Fruit fly (Drosophila melanogaster): Measurements from ENCODE around the gene cas.

Gene cas

dm6 chr3R:5682921-5683748 is 33.5 kb downstream of the cas start:
- TF ChIP-seq CG11696 (GFP tag; IDR thresholded peaks at IDR 0.05) (no peak), dmrt11E (tag; optimal IDR thresholded peaks at IDR 0.05) (peak; percentile 75), prd (optimal IDR thresholded peaks at IDR 0.05) (no peak), prd (GFP tag; IDR thresholded peaks at IDR 0.05) (peak; percentile 50; the same call in 2 of the 3 replicates), HLH54F (GFP tag; optimal IDR thresholded peaks at IDR 0.05) (no peak), Bteb2 (GFP tag; optimal IDR thresholded peaks at IDR 0.05) (no peak), Oaz (GFP tag; IDR thresholded peaks at IDR 0.05) (no peak), CG7786 (GFP tag; optimal IDR thresholded peaks at IDR 0.05) (no peak), dati (GFP tag; IDR thresholded peaks at IDR 0.05) (0 out of 2 replicates have a peak, but pooled peaks have one; percentile 7), YL-1 (GFP tag; optimal IDR thresholded peaks at IDR 0.05) (no peak), CG6683 (GFP tag; optimal IDR thresholded peaks at IDR 0.05) (no peak), H2.0 (GFP tag; IDR thresholded peaks at IDR 0.05) (peak; percentile 35; the same call in 1 of the 2 replicates), tgo (GFP tag; IDR thresholded peaks at IDR 0.05) (peak; percentile 36; the same call in 2 of the 3 replicates), ttk (GFP tag; IDR thresholded peaks at IDR 0.05) (peak; percentile 28; the same call in 1 of the 2 replicates), hbn (GFP tag; IDR thresholded peaks at IDR 0.05; ENCODE audit: partially characterized antibody) (no peak), cato (GFP tag; optimal IDR thresholded peaks at IDR 0.05; ENCODE audit: borderline replicate concordance) (peak; percentile 8), lmd (GFP tag; IDR thresholded peaks at IDR 0.05) (peak; percentile 54), pho (GFP tag; optimal IDR thresholded peaks at IDR 0.05) (no peak), Lhr (GFP tag; optimal IDR thresholded peaks at IDR 0.05) (peak; percentile 2), kni (GFP tag; optimal IDR thresholded peaks at IDR 0.05) (peak; percentile 90), CG3281 (GFP tag; optimal IDR thresholded peaks at IDR 0.05) (peak; percentile 3), stc (GFP tag; IDR thresholded peaks at IDR 0.05) (0 out of 2 replicates have a peak, but pooled peaks have one; percentile 10), D (optimal IDR thresholded peaks at IDR 0.05) (no peak), D (GFP tag; optimal IDR thresholded peaks at IDR 0.05) (peak; percentile 51), dysf (GFP tag; IDR thresholded peaks at IDR 0.05) (peak; percentile 61; the same call in 2 of the 3 replicates), CG16863 (GFP tag; optimal IDR thresholded peaks at IDR 0.05) (peak; percentile 41), CG15073 (GFP tag; optimal IDR thresholded peaks at IDR 0.05) (no peak), CG2116 (GFP tag; optimal IDR thresholded peaks at IDR 0.05) (peak; percentile 14), Myb (GFP tag; optimal IDR thresholded peaks at IDR 0.05) (no peak), crol (GFP tag; IDR thresholded peaks at IDR 0.05) (peak; percentile 92), tup (GFP tag; optimal IDR thresholded peaks at IDR 0.05) (no peak), CG10209 (GFP tag; optimal IDR thresholded peaks at IDR 0.05) (peak; percentile 50), CG13123 (GFP tag; optimal IDR thresholded peaks at IDR 0.05) (no peak), trh (GFP tag; optimal IDR thresholded peaks at IDR 0.05) (no peak), CG31224 (GFP tag; IDR thresholded peaks at IDR 0.05) (no peak), Chrac-16 (GFP tag; optimal IDR thresholded peaks at IDR 0.05) (peak; percentile 48), Antp (GFP tag; optimal IDR thresholded peaks at IDR 0.05) (peak; percentile 15), gem (tag; optimal IDR thresholded peaks at IDR 0.05) (peak; percentile 83), CkIIα-i1 (GFP tag; IDR thresholded peaks at IDR 0.05) (no peak), ken (GFP tag; IDR thresholded peaks at IDR 0.05) (peak; percentile 77), usp (GFP tag; optimal IDR thresholded peaks at IDR 0.05) (no peak), gt (GFP tag; IDR thresholded peaks at IDR 0.05) (no peak), CG14441 (GFP tag; IDR thresholded peaks at IDR 0.05) (no peak; the same call in 1 of the 2 replicates), aop (GFP tag; IDR thresholded peaks at IDR 0.05) (no peak), Med (GFP tag) (peak; percentile 81), Gsc (GFP tag; IDR thresholded peaks at IDR 0.05) (no peak), CG18011 (GFP tag; optimal IDR thresholded peaks at IDR 0.05) (no peak), CG7556 (GFP tag; optimal IDR thresholded peaks at IDR 0.05) (peak; percentile 58), CG18262 (tag; optimal IDR thresholded peaks at IDR 0.05) (peak; percentile 84), CG4360 (GFP tag; IDR thresholded peaks at IDR 0.05) (no peak)

Measured in whole organism, embryonic.